Worm (Caenorhabditis elegans): ENCODE results near the gene R01B10.2.

Gene R01B10.2

DNA sequence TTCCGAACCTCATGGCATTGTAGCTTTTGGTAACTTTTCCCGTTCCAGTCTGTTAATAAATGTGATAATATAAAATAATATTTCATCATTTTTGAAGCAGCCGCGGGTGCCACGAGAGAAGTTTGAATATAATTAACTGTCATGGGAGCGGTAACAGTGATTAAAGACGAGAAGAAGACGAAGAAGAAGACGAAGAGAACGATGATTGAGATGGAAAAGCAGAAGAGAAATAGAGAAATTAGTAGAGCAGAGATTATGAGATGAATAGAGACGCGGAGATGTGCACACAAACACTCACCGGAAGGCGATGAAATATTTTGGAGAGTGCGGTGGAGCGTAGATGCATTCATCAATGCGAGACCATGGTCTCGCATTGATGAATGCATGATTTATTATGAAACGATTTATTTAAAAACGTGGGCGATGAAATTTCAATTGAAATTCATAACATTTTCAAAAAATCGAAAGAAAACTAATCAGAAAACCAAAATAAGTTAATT is 12.0 kb upstream of the R01B10.2 start, which contains the start of gene seip-1 (continued):
- TF ChIP-seq nhr-12 (tag; optimal IDR thresholded peaks at IDR 0.05) (no peak), unc-130 (tag; optimal IDR thresholded peaks at IDR 0.05) (peak; percentile 92), fkh-10 (GFP tag; optimal IDR thresholded peaks at IDR 0.05) (peak; percentile 65), ceh-82 (tag; optimal IDR thresholded peaks at IDR 0.05) (peak; percentile 64 to 87 (median 66)), egl-27 (tag; optimal IDR thresholded peaks at IDR 0.05) (no peak), aha-1 (tag; optimal IDR thresholded peaks at IDR 0.05) (no peak), sup-37 (GFP tag; optimal IDR thresholded peaks at IDR 0.05) (no peak), unc-30 (tag; optimal IDR thresholded peaks at IDR 0.05) (no peak), nhr-90 (tag; optimal IDR thresholded peaks at IDR 0.05; ENCODE audit: poor library complexity) (peak; percentile 64), ztf-11 (tag; optimal IDR thresholded peaks at IDR 0.05) (peak in 1 of 2 experiments; percentile 56), egl-13 (tag; optimal IDR thresholded peaks at IDR 0.05) (peak; percentile 72), tlp-1 (tag; optimal IDR thresholded peaks at IDR 0.05) (no peak), mdl-1 (tag; optimal IDR thresholded peaks at IDR 0.05) (peak in 1 of 2 experiments; percentile 82), lsy-2 (tag; optimal IDR thresholded peaks at IDR 0.05) (peak; percentile 76 to 91), nhr-237 (tag; optimal IDR thresholded peaks at IDR 0.05) (peak; percentile 72), nhr-20 (tag; optimal IDR thresholded peaks at IDR 0.05) (peak; percentile 89), nhr-19 (GFP tag; conservative IDR thresholded peaks at IDR 0.05) (peak; percentile 81), C34B4.2 (tag; optimal IDR thresholded peaks at IDR 0.05) (no peak)

DNA sequence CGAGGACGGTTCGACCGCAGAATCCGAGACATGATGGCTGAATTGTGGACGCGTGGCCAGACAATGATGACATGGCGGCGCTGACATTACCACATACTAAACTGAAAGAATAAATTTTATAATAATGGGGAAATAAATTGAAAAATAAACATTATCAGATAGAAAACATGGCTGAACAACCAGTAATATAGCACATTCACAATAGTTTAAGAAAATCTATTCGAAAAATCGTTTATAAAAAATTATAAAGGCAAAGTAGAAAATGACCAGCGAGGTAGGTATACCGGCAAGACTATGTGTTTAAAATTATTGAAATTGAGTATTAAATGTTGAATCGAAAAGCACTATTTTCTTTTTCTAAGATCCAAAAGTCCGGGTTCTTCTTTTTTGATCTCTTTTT is 9.9 kb upstream of the R01B10.2 start, which contains the start of gene jamp-1:
Gene jamp-1, minus strand, starts transcription at position 101 of the 400 bp plus-strand sequence.
- TF ChIP-seq zag-1 (tag; optimal IDR thresholded peaks at IDR 0.05) (no peak), mab-9 (GFP tag; IDR thresholded peaks at IDR 0.05) (no peak), sup-37 (GFP tag; optimal IDR thresholded peaks at IDR 0.05) (no peak), mdl-1 (tag; optimal IDR thresholded peaks at IDR 0.05) (no peak)

DNA sequence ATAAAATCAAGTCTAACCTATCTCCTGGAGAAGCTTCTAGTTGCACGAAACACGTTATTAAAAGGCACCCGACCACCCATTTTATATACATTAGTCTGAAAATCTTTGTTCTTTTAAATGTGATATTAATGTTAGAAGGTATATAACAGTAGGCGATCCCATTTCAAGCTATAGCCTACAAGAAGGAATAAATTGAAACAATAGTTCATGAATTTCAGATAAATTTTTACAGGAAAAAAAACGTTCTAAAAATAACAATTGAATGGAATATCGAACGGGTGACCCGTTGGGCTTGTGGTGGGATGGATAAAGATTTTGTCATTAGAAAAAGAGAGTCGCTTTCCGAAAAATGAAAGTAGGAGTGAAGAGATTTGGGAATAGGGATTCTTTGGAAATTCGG is 6.5 kb upstream of the R01B10.2 start, which contains the start of gene pgap-3:
Gene pgap-3, minus strand, starts transcription at position 101 of the 400 bp plus-strand sequence.
- TF ChIP-seq ceh-63 (GFP tag; optimal IDR thresholded peaks at IDR 0.05) (no peak), irx-1 (tag; optimal IDR thresholded peaks at IDR 0.05) (no peak), dpl-1 (GFP tag; optimal IDR thresholded peaks at IDR 0.05) (no peak), snpc-4 (tag; optimal IDR thresholded peaks at IDR 0.05) (no peak), lin-39 (tag; optimal IDR thresholded peaks at IDR 0.05) (no peak), tlp-1 (tag; optimal IDR thresholded peaks at IDR 0.05) (no peak), nhr-77 (tag; optimal IDR thresholded peaks at IDR 0.05) (no peak), isw-1 (GFP tag; IDR thresholded peaks at IDR 0.05) (no peak), lin-13 (GFP tag; optimal IDR thresholded peaks at IDR 0.05) (no peak), swsn-7 (tag; optimal IDR thresholded peaks at IDR 0.05) (no peak), ztf-11 (tag; optimal IDR thresholded peaks at IDR 0.05) (no peak), nhr-85 (tag) (no peak), mef-2 (tag; optimal IDR thresholded peaks at IDR 0.05) (no peak), Y116A8C.19 (tag; optimal IDR thresholded peaks at IDR 0.05; ENCODE audit: borderline replicate concordance) (no peak), mdl-1 (tag; optimal IDR thresholded peaks at IDR 0.05) (no peak), unc-98 (GFP tag; IDR thresholded peaks at IDR 0.05) (no peak), nhr-28 (tag; optimal IDR thresholded peaks at IDR 0.05) (no peak), jun-1 (tag; optimal IDR thresholded peaks at IDR 0.05) (no peak), pag-3 (tag; optimal IDR thresholded peaks at IDR 0.05; ENCODE audit: borderline replicate concordance, insufficient read depth) (no peak)
